Fruit fly (Drosophila melanogaster): ENCODE results near the gene Patr-1.

DNA sequence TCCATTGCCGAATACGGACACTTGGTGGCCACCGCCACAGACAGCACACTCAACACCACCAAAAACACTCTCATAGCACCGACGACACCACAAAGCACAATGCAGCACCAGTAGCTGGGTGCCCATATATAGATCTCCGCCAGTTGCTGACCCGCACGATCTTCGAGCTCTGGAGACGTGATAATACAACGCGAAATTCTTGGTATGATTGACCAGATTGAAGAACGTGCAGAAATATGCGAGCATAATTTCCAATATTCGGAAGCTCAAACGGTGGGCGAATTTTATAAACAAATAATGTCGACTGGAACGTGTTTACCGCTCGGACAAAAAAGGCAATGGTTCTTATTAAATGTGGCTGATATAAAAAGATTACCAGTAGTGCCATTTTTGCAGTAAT is 7.4 kb upstream of the Patr-1 start, which contains the start of gene CG4009:
- TF ChIP-seq jim (GFP tag; optimal IDR thresholded peaks at IDR 0.05): no peak
- no peak for TF ChIP-seq psq (GFP tag; optimal IDR thresholded peaks at IDR 0.05)
- TF ChIP-seq OdsH (GFP tag; optimal IDR thresholded peaks at IDR 0.05): no peak
- TF ChIP-seq Jra (GFP tag; optimal IDR thresholded peaks at IDR 0.05): no peak
- TF ChIP-seq HLH106 (tag; optimal IDR thresholded peaks at IDR 0.05): no peak
- no peak for TF ChIP-seq pan (optimal IDR thresholded peaks at IDR 0.05)
- TF ChIP-seq CG32264 (GFP tag; optimal IDR thresholded peaks at IDR 0.05): no peak
- TF ChIP-seq br (GFP tag; optimal IDR thresholded peaks at IDR 0.05): no peak
- TF ChIP-seq Dfd (GFP tag; optimal IDR thresholded peaks at IDR 0.05): no peak
- TF ChIP-seq Hnf4 (GFP tag; optimal IDR thresholded peaks at IDR 0.05): no peak
- TF ChIP-seq CrebA (GFP tag; optimal IDR thresholded peaks at IDR 0.05; ENCODE audit: borderline replicate concordance): no peak
- TF ChIP-seq h (GFP tag; optimal IDR thresholded peaks at IDR 0.05): no peak
- TF ChIP-seq rgr (GFP tag; optimal IDR thresholded peaks at IDR 0.05): no peak

All from whole organism, wandering third instar larva.